Fruit fly (Drosophila melanogaster): ENCODE results near the gene CG15814.

CG15814 gene

dm6 chrX:17829083-17829997 is 20.8 kb downstream of the CG15814 start:
- TF ChIP-seq bab1 (GFP tag; optimal IDR thresholded peaks at IDR 0.05) (peak; percentile 89), CG14711 (tag; optimal IDR thresholded peaks at IDR 0.05) (peak; percentile 49), CG12768 (GFP tag; optimal IDR thresholded peaks at IDR 0.05) (no peak), cnc (optimal IDR thresholded peaks at IDR 0.05) (no peak), pad (GFP tag; optimal IDR thresholded peaks at IDR 0.05) (peak; percentile 43), CG1620 (GFP tag; optimal IDR thresholded peaks at IDR 0.05) (peak; percentile 9), tj (GFP tag; optimal IDR thresholded peaks at IDR 0.05) (no peak), kay (GFP tag; ENCODE audit: borderline replicate concordance) (no peak), ovo (GFP tag; optimal IDR thresholded peaks at IDR 0.05) (no peak), CG7101 (tag; optimal IDR thresholded peaks at IDR 0.05) (peak; percentile 49), Hr96 (GFP tag; optimal IDR thresholded peaks at IDR 0.05) (no peak), toe (GFP tag; optimal IDR thresholded peaks at IDR 0.05) (no peak), CG7045 (GFP tag; optimal IDR thresholded peaks at IDR 0.05) (no peak), CG11617 (GFP tag; optimal IDR thresholded peaks at IDR 0.05) (peak; percentile 27)

dm6 chrX:17828298-17829033 is 21.7 kb downstream of the CG15814 start:
- no peak for TF ChIP-seq CG7101 (tag; optimal IDR thresholded peaks at IDR 0.05)
- no peak for TF ChIP-seq Mnt (GFP tag; optimal IDR thresholded peaks at IDR 0.05)
- TF ChIP-seq tj (GFP tag; optimal IDR thresholded peaks at IDR 0.05) = peak; percentile 96
- TF ChIP-seq CG1620 (GFP tag; optimal IDR thresholded peaks at IDR 0.05) = no peak
- no peak for TF ChIP-seq cic (GFP tag; optimal IDR thresholded peaks at IDR 0.05)

- TF ChIP-seq cnc (optimal IDR thresholded peaks at IDR 0.05) (no peak), ovo (GFP tag; optimal IDR thresholded peaks at IDR 0.05) (peak; percentile 64), toe (GFP tag; optimal IDR thresholded peaks at IDR 0.05) (peak; percentile 33), CG14711 (tag; optimal IDR thresholded peaks at IDR 0.05) (peak; percentile 24), Clk (GFP tag; optimal IDR thresholded peaks at IDR 0.05) (no peak), Mnt (GFP tag; optimal IDR thresholded peaks at IDR 0.05) (peak; percentile 44), CG1620 (GFP tag; optimal IDR thresholded peaks at IDR 0.05) (peak; percentile 77), Hr96 (GFP tag; optimal IDR thresholded peaks at IDR 0.05) (peak; percentile 36), cic (GFP tag; optimal IDR thresholded peaks at IDR 0.05) (peak; percentile 90), CG11617 (GFP tag; optimal IDR thresholded peaks at IDR 0.05) (peak; percentile 3), kay (GFP tag; ENCODE audit: borderline replicate concordance) (no peak), tj (GFP tag; optimal IDR thresholded peaks at IDR 0.05) (peak; percentile 65), Crg-1 (GFP tag; optimal IDR thresholded peaks at IDR 0.05) (peak; percentile 56), pad (GFP tag; optimal IDR thresholded peaks at IDR 0.05) (peak; percentile 45), CG7045 (GFP tag; optimal IDR thresholded peaks at IDR 0.05) (no peak), CG5204 (GFP tag; optimal IDR thresholded peaks at IDR 0.05) (no peak), bab1 (GFP tag; optimal IDR thresholded peaks at IDR 0.05) (peak; percentile 80), CG12768 (GFP tag; optimal IDR thresholded peaks at IDR 0.05) (peak; percentile 25), CG7101 (tag; optimal IDR thresholded peaks at IDR 0.05) (peak; percentile 43), CG33017 (tag; optimal IDR thresholded peaks at IDR 0.05) (no peak)
Observed at dm6 chrX:17826807-17827703, 23.1 kb downstream of the CG15814 start, which contains the start of gene Socs16D. TSS of gene Socs16D (minus strand) at chrX:17827564.

- TF ChIP-seq CG5204 (GFP tag; optimal IDR thresholded peaks at IDR 0.05) (no peak), CG7045 (GFP tag; optimal IDR thresholded peaks at IDR 0.05) (no peak), ovo (GFP tag; optimal IDR thresholded peaks at IDR 0.05) (no peak), pad (GFP tag; optimal IDR thresholded peaks at IDR 0.05) (no peak)
Observed at dm6 chrX:17821466-17821865, 28.7 kb downstream of the CG15814 start.

- peak; percentile 33 for TF ChIP-seq pad (GFP tag; optimal IDR thresholded peaks at IDR 0.05)
- no peak for TF ChIP-seq CG12768 (GFP tag; optimal IDR thresholded peaks at IDR 0.05)
- TF ChIP-seq Clk (GFP tag; optimal IDR thresholded peaks at IDR 0.05) = no peak
- TF ChIP-seq ovo (GFP tag; optimal IDR thresholded peaks at IDR 0.05) = no peak
- no peak for TF ChIP-seq Crg-1 (GFP tag; optimal IDR thresholded peaks at IDR 0.05)
- TF ChIP-seq kay (GFP tag; ENCODE audit: borderline replicate concordance) = no peak
- peak; percentile 28 for TF ChIP-seq bab1 (GFP tag; optimal IDR thresholded peaks at IDR 0.05)
- TF ChIP-seq Hr96 (GFP tag; optimal IDR thresholded peaks at IDR 0.05) = no peak
- TF ChIP-seq CG7045 (GFP tag; optimal IDR thresholded peaks at IDR 0.05) = no peak
- peak; percentile 93 for TF ChIP-seq tj (GFP tag; optimal IDR thresholded peaks at IDR 0.05)
- TF ChIP-seq CG1620 (GFP tag; optimal IDR thresholded peaks at IDR 0.05) = peak; percentile 75
- peak; percentile 31 for TF ChIP-seq CG7101 (tag; optimal IDR thresholded peaks at IDR 0.05)
- TF ChIP-seq cnc (optimal IDR thresholded peaks at IDR 0.05) = no peak
- no peak for TF ChIP-seq CG33017 (tag; optimal IDR thresholded peaks at IDR 0.05)
- TF ChIP-seq Mnt (GFP tag; optimal IDR thresholded peaks at IDR 0.05) = peak; percentile 10
- no peak for TF ChIP-seq toe (GFP tag; optimal IDR thresholded peaks at IDR 0.05)
- no peak for TF ChIP-seq CG5204 (GFP tag; optimal IDR thresholded peaks at IDR 0.05)
- no peak for TF ChIP-seq cic (GFP tag; optimal IDR thresholded peaks at IDR 0.05)
- TF ChIP-seq CG14711 (tag; optimal IDR thresholded peaks at IDR 0.05) = peak; percentile 20
- TF ChIP-seq CG11617 (GFP tag; optimal IDR thresholded peaks at IDR 0.05) = no peak
Observed at dm6 chrX:17820252-17820651, 29.9 kb downstream of the CG15814 start.
